Worm (Caenorhabditis elegans) whole organism, L3 larva: ENCODE data around the gene srbc-57.

Experiments used
- R02D3.7 ChIP-seq: fragments of 150-350 bp; optimal IDR thresholded peaks from 2 replicates; lab custom pipeline; 2014; ENCODE audit warnings: missing biosample characterization, missing genetic modification characterization
- ama-1 ChIP-seq: fragments of 150-350 bp; optimal IDR thresholded peaks from 2 replicates; lab custom pipeline; 2018
- ceh-16 ChIP-seq: sonication (generic microtip); optimal IDR thresholded peaks from 2 replicates; lab custom pipeline; 2017; ENCODE audit warnings: missing biosample characterization, missing genetic modification characterization
- ceh-28 ChIP-seq: fragments of 150-350 bp; optimal IDR thresholded peaks from 2 replicates; lab custom pipeline; 2014; ENCODE audit warnings: missing biosample characterization, missing genetic modification reagents, missing genetic modification characterization
- ceh-82 ChIP-seq: fragments of 150-350 bp; optimal IDR thresholded peaks from 2 replicates; lab custom pipeline; 2014; ENCODE audit warnings: missing biosample characterization, missing genetic modification characterization
- ceh-9 ChIP-seq: sonication (generic microtip); optimal IDR thresholded peaks from 2 replicates; lab custom pipeline; 2018; ENCODE audit warnings: missing biosample characterization, missing genetic modification characterization
- daf-12 ChIP-seq: fragments of 150-350 bp; optimal IDR thresholded peaks from 2 replicates; lab custom pipeline; 2014; ENCODE audit warnings: missing biosample characterization, missing genetic modification reagents, missing genetic modification characterization
- egl-5 ChIP-seq: fragments of 150-350 bp; optimal IDR thresholded peaks from 2 replicates; lab custom pipeline; 2017; ENCODE audit warnings: missing biosample characterization, missing genetic modification reagents, missing genetic modification characterization, inconsistent platforms
- elt-1 ChIP-seq: fragments of 150-350 bp; optimal IDR thresholded peaks from 2 replicates; lab custom pipeline; 2014; ENCODE audit warnings: missing biosample characterization, missing genetic modification characterization
- elt-2 ChIP-seq: sonication (generic microtip); optimal IDR thresholded peaks from 2 replicates; lab custom pipeline; 2016; ENCODE audit warnings: missing genetic modification reagents, mild to moderate bottlenecking, missing genetic modification characterization, missing compliant biosample characterization
- fkh-10 ChIP-seq: sonication (generic microtip); optimal IDR thresholded peaks from 2 replicates; lab custom pipeline; 2017; ENCODE audit warnings: missing biosample characterization, missing genetic modification reagents, missing genetic modification characterization
- fkh-2 ChIP-seq: fragments of 150-350 bp; optimal IDR thresholded peaks from 2 replicates; lab custom pipeline; 2014; ENCODE audit warnings: missing biosample characterization, missing genetic modification reagents, missing genetic modification characterization
- hmg-11 ChIP-seq: sonication (generic microtip); optimal IDR thresholded peaks from 2 replicates; lab custom pipeline; 2016; ENCODE audit warnings: missing genetic modification characterization, missing compliant biosample characterization
- jun-1 ChIP-seq: fragments of 150-350 bp; optimal IDR thresholded peaks from 2 replicates; lab custom pipeline; 2014; ENCODE audit warnings: missing biosample characterization, missing genetic modification reagents, missing genetic modification characterization
- lin-39 ChIP-seq: fragments of 150-350 bp; optimal IDR thresholded peaks from 2 replicates; lab custom pipeline; 2018; ENCODE audit warnings: missing biosample characterization, missing genetic modification reagents, missing genetic modification characterization
- mdl-1 ChIP-seq: fragments of 150-350 bp; optimal IDR thresholded peaks from 2 replicates; lab custom pipeline; 2014; ENCODE audit warnings: missing biosample characterization, missing genetic modification characterization
- nfya-1 ChIP-seq: sonication (generic microtip); optimal IDR thresholded peaks from 2 replicates; lab custom pipeline; 2017; ENCODE audit warnings: missing genetic modification characterization, mild to moderate bottlenecking, missing compliant biosample characterization, antibody characterized with exemption, moderate library complexity; ENCODE audit not compliant: insufficient read depth
- nhr-11 ChIP-seq: fragments of 150-350 bp; optimal IDR thresholded peaks from 2 replicates; lab custom pipeline; 2014; ENCODE audit warnings: missing biosample characterization, missing genetic modification characterization
- nhr-12 ChIP-seq: fragments of 150-350 bp; optimal IDR thresholded peaks from 2 replicates; lab custom pipeline; 2014; ENCODE audit warnings: missing biosample characterization, missing genetic modification characterization
- nhr-23 ChIP-seq: fragments of 150-350 bp; optimal IDR thresholded peaks from 2 replicates; lab custom pipeline; 2014; ENCODE audit warnings: missing biosample characterization, missing genetic modification reagents, missing genetic modification characterization
- nhr-237 ChIP-seq: fragments of 150-350 bp; optimal IDR thresholded peaks from 2 replicates; lab custom pipeline; 2014; ENCODE audit warnings: missing biosample characterization, missing genetic modification characterization
- nhr-25 ChIP-seq: sonication (generic microtip); optimal IDR thresholded peaks from 2 replicates; lab custom pipeline; 2017; ENCODE audit warnings: missing biosample characterization, missing genetic modification characterization
- nhr-76 ChIP-seq: fragments of 150-350 bp; sonication (generic microtip); optimal IDR thresholded peaks from 5 replicates; lab custom pipeline; 2014; ENCODE audit warnings: missing biosample characterization, missing genetic modification characterization
- pha-4 ChIP-seq: fragments of 150-350 bp; optimal IDR thresholded peaks from 2 replicates; lab custom pipeline; 2014; ENCODE audit warnings: missing biosample characterization, missing genetic modification reagents, missing genetic modification characterization
- pqm-1 ChIP-seq: fragments of 150-350 bp; optimal IDR thresholded peaks from 2 replicates; lab custom pipeline; 2017; ENCODE audit warnings: missing biosample characterization, missing genetic modification characterization, inconsistent platforms
- sea-2 ChIP-seq: fragments of 150-350 bp; sonication (generic microtip); optimal IDR thresholded peaks from 4 replicates; lab custom pipeline; 2014; ENCODE audit warnings: missing biosample characterization, missing genetic modification reagents, missing genetic modification characterization
- skn-1 ChIP-seq: fragments of 150-350 bp; optimal IDR thresholded peaks from 2 replicates; lab custom pipeline; 2014; ENCODE audit warnings: missing biosample characterization, missing genetic modification characterization
- snpc-4 ChIP-seq: fragments of 150-350 bp; optimal IDR thresholded peaks from 2 replicates; lab custom pipeline; 2014; ENCODE audit warnings: missing biosample characterization, missing genetic modification characterization
- tbx-2 ChIP-seq: sonication (generic microtip); optimal IDR thresholded peaks from 2 replicates; lab custom pipeline; 2016; ENCODE audit warnings: mild to moderate bottlenecking, missing genetic modification characterization, missing compliant biosample characterization
- unc-39 ChIP-seq: sonication (generic microtip); optimal IDR thresholded peaks from 4 replicates; lab custom pipeline; 2017; ENCODE audit warnings: missing biosample characterization, missing genetic modification characterization
- zag-1 ChIP-seq: fragments of 150-350 bp; optimal IDR thresholded peaks from 2 replicates; lab custom pipeline; 2014; ENCODE audit warnings: missing biosample characterization, missing genetic modification characterization
- ztf-11 ChIP-seq: fragments of 150-350 bp; optimal IDR thresholded peaks from 2 replicates; lab custom pipeline; 2014; ENCODE audit warnings: missing biosample characterization, missing genetic modification characterization
- ztf-4 ChIP-seq: fragments of 150-350 bp; optimal IDR thresholded peaks from 2 replicates; lab custom pipeline; 2014; ENCODE audit warnings: missing biosample characterization, missing genetic modification characterization

srbc-57 gene

DNA sequence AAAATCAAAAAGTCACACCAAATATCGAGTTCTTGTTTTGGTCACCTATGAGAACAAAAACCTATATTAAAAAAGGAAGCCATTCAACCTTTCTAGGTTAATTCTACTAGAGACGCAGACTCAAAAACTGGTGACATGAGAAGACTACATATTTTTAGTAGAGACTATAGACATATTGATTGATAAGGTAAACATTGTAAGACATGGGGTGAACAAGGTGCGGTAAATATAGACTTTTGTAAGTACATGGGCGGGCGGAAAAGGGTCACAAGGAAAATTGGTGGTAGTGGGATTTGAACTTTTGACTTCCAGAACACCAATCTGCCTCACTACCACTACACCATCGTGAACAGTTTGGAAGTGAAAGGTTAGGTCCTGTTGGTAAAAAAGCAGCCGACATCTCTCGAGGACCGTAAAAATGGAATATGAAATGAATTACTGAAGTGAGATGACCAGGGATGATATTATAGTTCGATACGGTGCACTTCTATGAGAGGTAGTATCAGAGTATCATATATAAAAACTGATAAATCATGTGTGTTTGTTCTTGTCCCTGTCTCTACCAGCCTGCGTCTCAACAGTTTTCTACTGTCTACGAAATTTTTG lies 16.0 kb upstream of the srbc-57 start, which contains the start of gene nhr-212:
Gene nhr-212 (plus strand): TSS at position 573 of the 606 bp plus-strand sequence.
- TF ChIP-seq ceh-28 (tag; lab: Kevin White, UChicago) = peak; percentile 57
- TF ChIP-seq daf-12 (tag; lab: Kevin White, UChicago) = no peak
- TF ChIP-seq jun-1 (tag; lab: Kevin White, UChicago) = no peak
- peak; percentile 40 for TF ChIP-seq elt-2
- TF ChIP-seq pqm-1 = peak; percentile 50
- TF ChIP-seq nhr-23 = peak; percentile 27
- peak; percentile 83 for TF ChIP-seq pha-4 (tag; lab: Kevin White, UChicago)

DNA sequence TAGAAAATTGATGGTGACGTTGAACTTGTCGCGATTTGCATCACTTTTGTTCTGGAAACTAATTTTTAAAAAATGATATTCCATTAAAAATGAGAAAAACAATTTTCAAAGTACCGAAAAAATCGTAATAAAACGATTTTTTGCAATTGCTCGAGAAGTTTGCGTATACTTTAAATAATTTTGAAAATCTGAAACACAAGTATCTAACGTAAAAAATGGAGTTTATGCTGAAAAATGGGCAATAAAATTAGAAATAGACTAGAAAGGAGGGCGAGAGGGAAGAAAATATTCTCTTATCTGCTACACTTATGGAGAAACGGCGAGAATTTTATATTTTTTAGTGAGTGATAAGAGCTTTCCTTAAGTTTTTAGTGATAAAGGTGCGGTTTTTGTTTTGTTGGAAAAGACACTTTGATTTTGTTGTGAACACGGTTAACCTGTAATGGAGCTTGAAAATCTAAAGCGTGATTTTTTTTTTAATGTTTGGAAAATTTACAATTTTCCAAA lies 15.0 kb upstream of the srbc-57 start, which contains the start of gene nhr-130:
Gene nhr-130 (minus strand): TSS at position 51 of the 507 bp plus-strand sequence.
- TF ChIP-seq ztf-4 = no peak
- no peak for TF ChIP-seq elt-1
- TF ChIP-seq fkh-10 (GFP tag; lab: Kevin White, UChicago) = no peak
- TF ChIP-seq mdl-1 = no peak
- TF ChIP-seq ztf-11 (tag; lab: Kevin White, UChicago) = no peak
- peak; percentile 20 for TF ChIP-seq pha-4 (tag; lab: Kevin White, UChicago)
- no peak for TF ChIP-seq egl-5 (tag; lab: Kevin White, UChicago)
- TF ChIP-seq pqm-1 = peak; percentile 77
- no peak for TF ChIP-seq lin-39 (tag; lab: Kevin White, UChicago)
- no peak for TF ChIP-seq ceh-16 (tag; lab: Kevin White, UChicago)
- TF ChIP-seq skn-1 (tag; lab: Kevin White, UChicago) = no peak
- no peak for TF ChIP-seq ama-1 (lab: Kevin White, UChicago)
- no peak for TF ChIP-seq unc-39
- no peak for TF ChIP-seq nhr-12 (tag; lab: Kevin White, UChicago)
- TF ChIP-seq ceh-28 (tag; lab: Kevin White, UChicago) = no peak
- TF ChIP-seq tbx-2 (tag; lab: Kevin White, UChicago) = no peak
- TF ChIP-seq nhr-76 (tag; lab: Kevin White, UChicago) = no peak
- TF ChIP-seq nhr-23 = no peak
- TF ChIP-seq daf-12 (tag; lab: Kevin White, UChicago) = no peak
- TF ChIP-seq sea-2 (GFP tag; lab: Kevin White, UChicago) = no peak
- TF ChIP-seq jun-1 (tag; lab: Kevin White, UChicago) = no peak
- peak; percentile 90 for TF ChIP-seq elt-2
- TF ChIP-seq zag-1 = no peak

DNA sequence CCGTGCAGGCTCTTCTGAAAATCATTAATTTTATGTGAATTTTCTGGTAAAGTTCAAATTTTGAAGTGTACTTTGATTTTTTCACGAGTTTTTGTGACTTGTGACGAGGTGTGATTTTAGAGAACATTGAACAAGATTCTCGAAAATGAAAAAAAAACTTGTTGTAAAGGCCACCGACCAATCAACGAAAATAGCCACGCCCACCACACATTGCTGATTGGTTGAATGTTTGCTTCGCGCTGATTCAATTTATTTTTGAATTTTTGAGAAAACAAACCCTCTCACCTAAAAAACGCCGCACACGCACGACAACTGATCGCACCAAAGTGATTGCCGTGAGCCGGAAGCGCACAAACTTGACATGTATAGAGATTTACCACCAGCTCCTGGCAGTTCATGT lies 14.5 kb upstream of the srbc-57 start:
- TF ChIP-seq nhr-11 (tag; lab: Kevin White, UChicago) (no peak), nhr-237 (no peak), zag-1 (no peak), ztf-11 (tag; lab: Kevin White, UChicago) (no peak), pqm-1 (peak; percentile 0), mdl-1 (no peak), hmg-11 (tag; lab: Kevin White, UChicago) (no peak), ceh-82 (tag; lab: Kevin White, UChicago) (no peak), nhr-25 (tag; lab: Kevin White, UChicago) (no peak), snpc-4 (tag; lab: Kevin White, UChicago) (no peak), elt-2 (no peak), nhr-76 (tag; lab: Kevin White, UChicago) (no peak), egl-5 (tag; lab: Kevin White, UChicago) (no peak), R02D3.7 (tag; lab: Kevin White, UChicago) (no peak), daf-12 (tag; lab: Kevin White, UChicago) (no peak), nfya-1 (tag; lab: Kevin White, UChicago) (peak; percentile 74)

DNA sequence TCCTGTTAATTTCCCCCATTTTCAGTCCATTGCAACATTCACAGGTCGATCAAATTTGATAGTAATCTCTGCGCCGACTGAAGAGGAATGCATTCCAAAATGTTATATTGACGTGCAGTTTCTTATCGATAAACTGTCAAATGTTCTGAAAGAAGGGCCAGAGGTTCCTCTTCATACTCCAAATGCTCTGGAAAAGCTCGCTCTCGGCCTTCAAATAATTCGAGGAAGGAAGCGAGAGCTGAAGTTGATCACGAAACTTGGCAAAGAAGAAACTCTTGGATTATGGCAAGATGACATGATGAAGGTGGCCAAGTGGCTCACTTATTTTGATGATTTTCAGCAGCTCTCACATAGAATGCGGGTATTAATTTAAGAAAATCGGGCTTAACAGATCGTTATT lies 10.7 kb upstream of the srbc-57 start:
- TF ChIP-seq ceh-28 (tag; lab: Kevin White, UChicago) (no peak), jun-1 (tag; lab: Kevin White, UChicago) (no peak), ceh-9 (tag; lab: Kevin White, UChicago) (no peak), ama-1 (lab: Kevin White, UChicago) (no peak), fkh-2 (tag; lab: Kevin White, UChicago) (no peak), nhr-25 (tag; lab: Kevin White, UChicago) (no peak)
